Worm (Caenorhabditis elegans) whole organism, young adult: ENCODE data around the gene odr-7.
"Not testable (repeated sequence)": the region's sequence is repeated elsewhere in the genome, so short reads cannot be mapped to it uniquely, and the experiment has no call there.

ENCODE experiments used
- B0035.1 ChIP-seq: sonication (generic microtip); optimal IDR thresholded peaks from 2 replicates; lab custom pipeline; 2016; ENCODE audit warnings: missing genetic modification characterization, mild to moderate bottlenecking, missing compliant biosample characterization, missing genotype, missing genetic modification reagents
- F22D6.2 ChIP-seq: sonication (generic microtip); optimal IDR thresholded peaks from 2 replicates; lab custom pipeline; 2016; ENCODE audit warnings: mild to moderate bottlenecking, missing genetic modification characterization, missing compliant biosample characterization
- F52B5.7 ChIP-seq: sonication (generic microtip); optimal IDR thresholded peaks from 2 replicates; lab custom pipeline; 2016; ENCODE audit warnings: mild to moderate bottlenecking, missing genetic modification characterization, missing compliant biosample characterization
- Y53F4B.3 ChIP-seq: fragments of 200-800 bp; sonication (Bioruptor generic); IDR thresholded peaks from 2 replicates; pipeline ENCODE4 v1.3.6; 2022; ENCODE audit warnings: missing genetic modification reagents, missing genetic modification characterization, missing compliant biosample characterization
- ama-1 ChIP-seq, 3 experiments: fragments of 150-350 bp in 1 of 3; sonication (generic microtip) in 2 of 3; optimal IDR thresholded peaks; 2 replicates each; lab custom pipeline; 2014 to 2018; ENCODE audit warnings: missing biosample characterization in 2 of 3, missing genetic modification characterization in 2 of 3, missing genetic modification reagents in 2 of 3
- ccch-3 ChIP-seq: fragments of 200-800 bp; sonication (Bioruptor generic); optimal IDR thresholded peaks from 2 replicates; lab custom pipeline; 2018; ENCODE audit warnings: mild to moderate bottlenecking, missing genetic modification characterization, missing compliant biosample characterization
- gei-17 ChIP-seq: fragments of 200-800 bp; sonication (Bioruptor generic); optimal IDR thresholded peaks from 2 replicates; lab custom pipeline; 2018; ENCODE audit warnings: mild to moderate bottlenecking, missing genetic modification characterization, missing compliant biosample characterization
- nhr-179 ChIP-seq: sonication (generic microtip); optimal IDR thresholded peaks from 2 replicates; lab custom pipeline; 2016; ENCODE audit warnings: mild to moderate bottlenecking, missing genetic modification characterization, missing compliant biosample characterization
- unc-62 ChIP-seq: fragments of 150-350 bp; optimal IDR thresholded peaks from 2 replicates; lab custom pipeline; 2014; ENCODE audit warnings: missing biosample characterization, missing genetic modification reagents, missing genetic modification characterization

ce11 chrX:12502582-12502981 is 41.1 kb upstream of the odr-7 start:
- not testable (repeated sequence) for TF ChIP-seq unc-62 (GFP tag; lab: Kevin White, UChicago); ama-1 (optimal IDR thresholded peaks at IDR 0.05; lab: Kevin White, UChicago); ama-1 (GFP tag; optimal IDR thresholded peaks at IDR 0.05; lab: Kevin White, UChicago); nhr-179; ccch-3 (GFP tag; lab: Kevin White, UChicago); gei-17 (GFP tag; lab: Kevin White, UChicago); F22D6.2; B0035.1 (tag; lab: Kevin White, UChicago); F52B5.7
- peak; percentile 97; the same call in 1 of the 2 replicates for TF ChIP-seq Y53F4B.3
